Worm (Caenorhabditis elegans) whole organism, L4 larva: ENCODE results near the gene nhr-112.

Experiments
- D1046.2 ChIP-seq: fragments of 200-800 bp; sonication (Bioruptor generic); IDR thresholded peaks from 2 replicates; pipeline ENCODE4 v1.3.6; 2022; ENCODE audit warnings: missing genetic modification characterization, missing compliant biosample characterization
- F44E2.7 ChIP-seq: fragments of 200-800 bp; sonication (Bioruptor generic); IDR thresholded peaks from 2 replicates; pipeline ENCODE4 v2.1.2; 2022; ENCODE audit warnings: missing genetic modification characterization, missing compliant biosample characterization
- R02D3.7 ChIP-seq: fragments of 150-350 bp; sonication (generic microtip); optimal IDR thresholded peaks from 3 replicates; lab custom pipeline; 2014; ENCODE audit warnings: missing biosample characterization, missing genetic modification characterization
- T20F7.1 ChIP-seq: fragments of 200-800 bp; sonication (Bioruptor generic); optimal IDR thresholded peaks from 2 replicates; lab custom pipeline; 2018; ENCODE audit warnings: mild to moderate bottlenecking, missing genetic modification characterization, missing compliant biosample characterization
- aly-2 ChIP-seq: sonication (generic microtip); optimal IDR thresholded peaks from 2 replicates; lab custom pipeline; 2018; ENCODE audit warnings: missing biosample characterization, missing genetic modification characterization
- arid-1 ChIP-seq: fragments of 200-800 bp; sonication (Bioruptor generic); conservative IDR thresholded peaks from 2 replicates; pipeline ENCODE4 v1.3.6; 2022; ENCODE audit warnings: missing genetic modification reagents, missing genetic modification characterization, missing compliant biosample characterization
- attf-4 ChIP-seq: sonication (generic microtip); optimal IDR thresholded peaks from 3 replicates; lab custom pipeline; 2017; ENCODE audit warnings: missing biosample characterization, missing genetic modification characterization
- ceh-32 ChIP-seq: sonication (generic microtip); optimal IDR thresholded peaks from 2 replicates; lab custom pipeline; 2016; ENCODE audit warnings: mild to moderate bottlenecking, missing genetic modification characterization, missing compliant biosample characterization; ENCODE audit not compliant: poor library complexity
- cey-2 ChIP-seq: sonication (generic microtip); optimal IDR thresholded peaks from 3 replicates; lab custom pipeline; 2017; ENCODE audit warnings: missing genetic modification characterization, mild to moderate bottlenecking, missing compliant biosample characterization, antibody characterized with exemption, borderline replicate concordance; ENCODE audit not compliant: insufficient read depth
- daf-16 ChIP-seq, 3 experiments: sonication (generic microtip); optimal IDR thresholded peaks; 2 replicates each; lab custom pipeline; 2016 to 2017; ENCODE audit warnings: missing genetic modification characterization in 3 of 3, missing genetic modification reagents in 3 of 3, mild to moderate bottlenecking in 2 of 3, missing compliant biosample characterization in 2 of 3, missing biosample characterization in 1 of 3, moderate library complexity in 1 of 3
- dmd-6 ChIP-seq: fragments of 200-800 bp; sonication (Bioruptor generic); IDR thresholded peaks from 2 replicates; pipeline ENCODE4 v1.3.6; 2022; ENCODE audit warnings: missing genetic modification reagents, missing genetic modification characterization, missing compliant biosample characterization
- dve-1 ChIP-seq: sonication (generic microtip); optimal IDR thresholded peaks from 2 replicates; lab custom pipeline; 2017; ENCODE audit warnings: antibody characterized with exemption, mild to moderate bottlenecking, missing genetic modification characterization, missing compliant biosample characterization; ENCODE audit not compliant: insufficient read depth
- hlh-11 ChIP-seq: fragments of 200-800 bp; sonication (Bioruptor generic); optimal IDR thresholded peaks from 2 replicates; lab custom pipeline; 2018; ENCODE audit warnings: mild to moderate bottlenecking, missing genetic modification characterization, missing compliant biosample characterization
- hlh-30 ChIP-seq: sonication (generic microtip); optimal IDR thresholded peaks from 2 replicates; lab custom pipeline; 2017; ENCODE audit warnings: antibody characterized with exemption, mild to moderate bottlenecking, missing genetic modification characterization, missing compliant biosample characterization; ENCODE audit not compliant: insufficient read depth
- hmg-1.1 ChIP-seq: fragments of 200-800 bp; sonication (Bioruptor generic); IDR thresholded peaks from 2 replicates; pipeline ENCODE4 v1.3.6; 2022; ENCODE audit warnings: missing genetic modification reagents, missing genetic modification characterization, missing compliant biosample characterization
- lin-38 ChIP-seq: fragments of 200-800 bp; sonication (Bioruptor generic); IDR thresholded peaks from 2 replicates; pipeline ENCODE4 v1.3.6; 2022; ENCODE audit warnings: missing genetic modification reagents, missing genetic modification characterization, missing compliant biosample characterization
- lir-3 ChIP-seq: sonication (generic microtip); optimal IDR thresholded peaks from 2 replicates; lab custom pipeline; 2016; ENCODE audit warnings: mild to moderate bottlenecking, missing genetic modification characterization, missing compliant biosample characterization
- madf-5 ChIP-seq, 2 experiments: fragments of 200-800 bp; sonication (Bioruptor generic); IDR thresholded peaks; 2 replicates each; pipeline ENCODE4 v1.3.6; 2022; ENCODE audit warnings: missing compliant biosample characterization in 2 of 2, missing genetic modification characterization in 2 of 2
- mdl-1 ChIP-seq, 2 experiments: fragments of 150-350 bp in 1 of 2; sonication (generic microtip) in 1 of 2; optimal IDR thresholded peaks; 2 replicates each; lab custom pipeline; 2014 to 2017; ENCODE audit warnings: missing biosample characterization in 2 of 2, missing genetic modification characterization in 2 of 2
- mep-1 ChIP-seq: fragments of 150-350 bp; sonication (generic microtip); optimal IDR thresholded peaks from 3 replicates; lab custom pipeline; 2014; ENCODE audit warnings: missing biosample characterization, missing genetic modification characterization
- mxl-2 ChIP-seq: fragments of 200-800 bp; sonication (Bioruptor generic); conservative IDR thresholded peaks from 2 replicates; pipeline ENCODE4 v1.3.6; 2022; ENCODE audit warnings: missing genetic modification reagents, missing genetic modification characterization, missing compliant biosample characterization
- mxl-3 ChIP-seq: fragments of 200-800 bp; sonication (Bioruptor generic); optimal IDR thresholded peaks from 2 replicates; lab custom pipeline; 2018; ENCODE audit warnings: mild to moderate bottlenecking, missing genetic modification characterization, missing compliant biosample characterization
- nhr-102 ChIP-seq: sonication (generic microtip); optimal IDR thresholded peaks from 2 replicates; lab custom pipeline; 2016; ENCODE audit warnings: mild to moderate bottlenecking, missing genetic modification characterization, moderate library complexity, missing compliant biosample characterization
- nhr-111 ChIP-seq: fragments of 200-800 bp; sonication (Bioruptor generic); optimal IDR thresholded peaks from 2 replicates; lab custom pipeline; 2018; ENCODE audit warnings: mild to moderate bottlenecking, missing genetic modification characterization, missing compliant biosample characterization
- nhr-237 ChIP-seq: sonication (generic microtip); optimal IDR thresholded peaks from 2 replicates; lab custom pipeline; 2017; ENCODE audit warnings: missing biosample characterization, missing genetic modification characterization
- nhr-28 ChIP-seq: fragments of 150-350 bp; optimal IDR thresholded peaks from 2 replicates; lab custom pipeline; 2014; ENCODE audit warnings: missing biosample characterization, missing genetic modification characterization
- nhr-48 ChIP-seq: sonication (generic microtip); optimal IDR thresholded peaks from 2 replicates; lab custom pipeline; 2016; ENCODE audit warnings: mild to moderate bottlenecking, missing genetic modification characterization, missing compliant biosample characterization
- nhr-6 ChIP-seq: fragments of 150-350 bp; optimal IDR thresholded peaks from 2 replicates; lab custom pipeline; 2014; ENCODE audit warnings: missing biosample characterization, missing genetic modification characterization
- nhr-77 ChIP-seq: fragments of 150-350 bp; optimal IDR thresholded peaks from 2 replicates; lab custom pipeline; 2014; ENCODE audit warnings: missing biosample characterization, missing genetic modification characterization
- pha-4 ChIP-seq, 2 experiments: fragments of 150-350 bp in 1 of 2; fragments of 200-800 bp in 1 of 2; sonication (Bioruptor generic) in 1 of 2; IDR thresholded peaks in 1 of 2; optimal IDR thresholded peaks in 1 of 2; 2 replicates each; pipeline versions ENCODE4 v1.3.6 to Lab custom; 2014 to 2022; ENCODE audit warnings: missing genetic modification characterization in 2 of 2, missing genetic modification reagents in 2 of 2, missing biosample characterization in 1 of 2, missing compliant biosample characterization in 1 of 2
- php-3 ChIP-seq: fragments of 200-800 bp; sonication (Bioruptor generic); IDR thresholded peaks from 2 replicates; pipeline ENCODE4 v1.3.6; 2022; ENCODE audit warnings: missing genetic modification reagents, missing genetic modification characterization, missing compliant biosample characterization
- pqm-1 ChIP-seq: sonication (generic microtip); optimal IDR thresholded peaks from 2 replicates; lab custom pipeline; 2017; ENCODE audit warnings: missing biosample characterization, missing genetic modification characterization
- set-16 ChIP-seq: fragments of 200-800 bp; sonication (Bioruptor generic); IDR thresholded peaks from 2 replicates; pipeline ENCODE4 v1.3.6; 2022; ENCODE audit warnings: missing genetic modification reagents, missing genetic modification characterization, missing compliant biosample characterization
- skn-1 ChIP-seq: fragments of 150-350 bp; optimal IDR thresholded peaks from 2 replicates; lab custom pipeline; 2014; ENCODE audit warnings: missing biosample characterization, missing genetic modification characterization
- unc-62 ChIP-seq, 3 experiments: fragments of 150-350 bp in 1 of 3; sonication (generic microtip); optimal IDR thresholded peaks in 2 of 3; peaks in 1 of 3; 1 replicate in 1 of 3; 2 replicates in 2 of 3; lab custom pipeline; 2014 to 2017; ENCODE audit warnings: missing biosample characterization in 3 of 3, missing genetic modification characterization in 3 of 3, missing genetic modification reagents in 3 of 3, missing genotype in 1 of 3
- zip-2 ChIP-seq: fragments of 150-350 bp; optimal IDR thresholded peaks from 2 replicates; lab custom pipeline; 2014; ENCODE audit warnings: missing biosample characterization, missing genetic modification characterization
- ztf-7 ChIP-seq: fragments of 150-350 bp; optimal IDR thresholded peaks from 2 replicates; lab custom pipeline; 2014; ENCODE audit warnings: missing biosample characterization, missing genetic modification characterization

The nhr-112 gene

ce11 chrV:16728431-16728830 is 4.8 kb upstream of the nhr-112 start, which contains the start of gene fbxa-127:
TSS of gene fbxa-127 (plus strand) at chrV:16728731.
- TF ChIP-seq dmd-6 (GFP tag; lab: Robert Waterston, UW) (no peak), skn-1 (tag; lab: Kevin White, UChicago) (no peak), nhr-28 (tag; lab: Kevin White, UChicago) (peak; percentile 29), hmg-1.1 (GFP tag; lab: Robert Waterston, UW) (no peak)
- TF ChIP-seq, all 104 proteins: peak for 1

DNA sequence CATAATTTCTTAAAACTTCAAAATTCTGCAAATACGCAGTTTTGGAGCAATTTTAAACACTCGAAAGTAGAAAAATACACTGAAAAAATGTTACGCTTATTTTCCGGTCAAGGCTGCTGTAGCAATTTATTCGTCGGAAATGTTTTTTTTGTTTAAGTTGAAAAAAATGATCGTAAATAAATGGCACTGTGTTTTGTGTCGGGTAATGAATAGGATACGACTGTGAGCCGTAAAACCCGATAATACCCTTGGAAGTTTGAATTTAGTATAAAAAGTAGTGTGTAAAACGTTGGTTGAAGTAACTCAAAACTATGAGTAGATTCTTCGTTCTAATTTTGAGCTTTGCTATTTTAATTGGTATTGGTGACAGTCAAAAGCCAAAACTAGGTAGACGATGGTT is 3.3 kb upstream of the nhr-112 start, which contains the start of gene T25E12.14:
Gene T25E12.14, plus strand, starts transcription at position 301 of the 400 bp plus-strand sequence.
- TF ChIP-seq mxl-3 (GFP tag; lab: Kevin White, UChicago) (no peak), nhr-111 (no peak), mxl-2 (GFP tag; lab: Robert Waterston, UW) (no peak), aly-2 (tag; lab: Kevin White, UChicago) (no peak), zip-2 (no peak), F44E2.7 (GFP tag; lab: Robert Waterston, UW) (no peak), T20F7.1 (GFP tag; lab: Kevin White, UChicago) (no peak), set-16 (GFP tag; lab: Robert Waterston, UW) (no peak), ceh-32 (tag; lab: Kevin White, UChicago) (no peak), D1046.2 (GFP tag; lab: Robert Waterston, UW) (no peak), R02D3.7 (tag; lab: Kevin White, UChicago) (no peak), unc-62 (GFP tag; optimal IDR thresholded peaks at IDR 0.05 in 1 of 2; lab: Kevin White, UChicago) (no peak), unc-62 (tag; optimal IDR thresholded peaks at IDR 0.05; lab: Kevin White, UChicago) (no peak), madf-5 (GFP tag; IDR thresholded peaks at IDR 0.05; lab: Robert Waterston, UW) (no peak), nhr-237 (tag; lab: Kevin White, UChicago) (no peak)

- TF ChIP-seq mep-1 (tag; lab: Kevin White, UChicago) (no peak), nhr-77 (tag; lab: Kevin White, UChicago) (peak; percentile 78), F44E2.7 (GFP tag; lab: Robert Waterston, UW) (no peak), nhr-28 (tag; lab: Kevin White, UChicago) (peak; percentile 90), cey-2 (tag; lab: Kevin White, UChicago) (no peak), nhr-102 (peak; percentile 74), dve-1 (tag; lab: Kevin White, UChicago) (peak; percentile 93), daf-16 (GFP tag; optimal IDR thresholded peaks at IDR 0.05; lab: Kevin White, UChicago) (no peak), daf-16 (tag; optimal IDR thresholded peaks at IDR 0.05; lab: Kevin White, UChicago) (peak; percentile 92), dmd-6 (GFP tag; lab: Robert Waterston, UW) (peak; percentile 94), attf-4 (tag; lab: Kevin White, UChicago) (no peak), lin-38 (GFP tag; lab: Robert Waterston, UW) (no peak), hlh-11 (peak; percentile 87), nhr-48 (peak; percentile 59), hlh-30 (tag; lab: Kevin White, UChicago) (peak; percentile 69), nhr-6 (tag; lab: Kevin White, UChicago) (peak; percentile 52), lir-3 (no peak), unc-62 (GFP tag; optimal IDR thresholded peaks at IDR 0.05 in 1 of 2; lab: Kevin White, UChicago) (peak in 1 of 2 experiments; percentile 2), unc-62 (tag; optimal IDR thresholded peaks at IDR 0.05; lab: Kevin White, UChicago) (no peak), php-3 (GFP tag; lab: Robert Waterston, UW) (peak; percentile 59; the same call in 1 of the 2 replicates), arid-1 (GFP tag; lab: Robert Waterston, UW) (no peak), mdl-1 (tag; optimal IDR thresholded peaks at IDR 0.05; lab: Kevin White, UChicago) (peak in 1 of 2 experiments; percentile 13), pha-4 (GFP tag; IDR thresholded peaks at IDR 0.05; lab: Robert Waterston, UW) (no peak; the same call in 1 of the 2 replicates), pha-4 (tag; optimal IDR thresholded peaks at IDR 0.05; lab: Kevin White, UChicago) (peak; percentile 51), pqm-1 (tag; lab: Kevin White, UChicago) (peak; percentile 70), ztf-7 (tag; lab: Kevin White, UChicago) (peak; percentile 80)
- TF ChIP-seq, all 104 proteins: peak for 16
Observed at ce11 chrV:16725955-16726354, 2.3 kb upstream of the nhr-112 start.
